Worm (Caenorhabditis elegans): Measurements from ENCODE around the gene F18E9.4.
"Not testable (repeated sequence)": the region's sequence is repeated elsewhere in the genome, so short reads cannot be mapped to it uniquely, and the experiment has no call there.

DNA sequence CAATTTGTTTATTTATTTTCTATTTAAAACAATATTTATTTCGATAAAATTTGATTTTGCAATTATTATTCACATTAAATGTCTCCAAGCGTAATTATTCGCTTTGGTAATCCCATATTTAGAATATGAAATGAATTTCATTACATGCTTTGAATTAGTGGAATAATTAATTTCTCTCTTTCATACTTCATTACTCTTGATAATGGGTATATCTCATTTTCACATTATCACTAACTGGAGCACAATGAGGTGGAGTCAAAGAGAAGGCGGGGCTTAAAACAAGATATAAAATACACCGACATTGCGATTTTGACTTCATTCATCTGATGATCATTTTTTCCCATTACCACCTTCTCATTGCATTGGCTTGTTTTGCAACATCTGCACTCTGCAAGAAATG lies 30.3 kb downstream of the F18E9.4 start, which contains the start of gene K01A12.4:
- TF ChIP-seq jun-1 (tag; optimal IDR thresholded peaks at IDR 0.05); nhr-77 (tag; optimal IDR thresholded peaks at IDR 0.05); fos-1 (tag; optimal IDR thresholded peaks at IDR 0.05); mdl-1 (tag; optimal IDR thresholded peaks at IDR 0.05); nhr-76 (tag; optimal IDR thresholded peaks at IDR 0.05); hmg-11 (tag; optimal IDR thresholded peaks at IDR 0.05); ceh-82 (tag; optimal IDR thresholded peaks at IDR 0.05); ama-1 (optimal IDR thresholded peaks at IDR 0.05); aly-2 (tag; optimal IDR thresholded peaks at IDR 0.05); nhr-11 (tag; optimal IDR thresholded peaks at IDR 0.05); lin-39 (tag; optimal IDR thresholded peaks at IDR 0.05): not testable (repeated sequence)
